Worm (Caenorhabditis elegans) whole organism, L2 larva: Measurements from ENCODE around the gene twk-4.

Experiments used
- C34F6.9 ChIP-seq: fragments of 150-350 bp; optimal IDR thresholded peaks from 2 replicates; lab custom pipeline; 2014; ENCODE audit warnings: missing biosample characterization, missing genetic modification characterization
- ZK546.5 ChIP-seq: sonication (generic microtip); optimal IDR thresholded peaks from 2 replicates; lab custom pipeline; 2017; ENCODE audit warnings: missing biosample characterization, missing genetic modification characterization
- ama-1 ChIP-seq: fragments of 150-350 bp; optimal IDR thresholded peaks from 2 replicates; lab custom pipeline; 2018; ENCODE audit warnings: inconsistent platforms
- dmd-4 ChIP-seq: sonication (generic microtip); optimal IDR thresholded peaks from 2 replicates; lab custom pipeline; 2017; ENCODE audit warnings: missing biosample characterization, missing genetic modification characterization
- egl-27 ChIP-seq: sonication (generic microtip); optimal IDR thresholded peaks from 3 replicates; lab custom pipeline; 2017; ENCODE audit warnings: missing biosample characterization, missing genetic modification reagents, missing genetic modification characterization
- elt-1 ChIP-seq: fragments of 150-350 bp; optimal IDR thresholded peaks from 2 replicates; lab custom pipeline; 2014; ENCODE audit warnings: missing biosample characterization, missing genetic modification characterization
- elt-3 ChIP-seq: sonication (generic microtip); optimal IDR thresholded peaks from 2 replicates; lab custom pipeline; 2017; ENCODE audit warnings: missing biosample characterization, missing genetic modification characterization
- lin-13 ChIP-seq: fragments of 150-350 bp; optimal IDR thresholded peaks from 2 replicates; lab custom pipeline; 2014; ENCODE audit warnings: missing biosample characterization, missing genetic modification reagents, missing genetic modification characterization
- lsy-2 ChIP-seq, 2 experiments: fragments of 150-350 bp in 1 of 2; sonication (generic microtip) in 1 of 2; optimal IDR thresholded peaks; 2 replicates each; lab custom pipeline; 2014 to 2017; ENCODE audit warnings: missing biosample characterization in 2 of 2, missing genetic modification characterization in 2 of 2
- mab-5 ChIP-seq: fragments of 150-350 bp; optimal IDR thresholded peaks from 2 replicates; lab custom pipeline; 2014; ENCODE audit warnings: missing biosample characterization, missing genetic modification characterization
- nhr-10 ChIP-seq: sonication (generic microtip); optimal IDR thresholded peaks from 2 replicates; lab custom pipeline; 2017; ENCODE audit warnings: missing biosample characterization, missing genetic modification characterization
- skn-1 ChIP-seq: sonication (generic microtip); optimal IDR thresholded peaks from 2 replicates; lab custom pipeline; 2017; ENCODE audit warnings: missing biosample characterization, missing genetic modification characterization
- ztf-11 ChIP-seq: sonication (generic microtip); optimal IDR thresholded peaks from 2 replicates; lab custom pipeline; 2017; ENCODE audit warnings: missing biosample characterization, missing genetic modification characterization

ce11 chrII:9144366-9144765 is 49.7 kb downstream of the twk-4 start:
- no peak for TF ChIP-seq nhr-10 (tag; lab: Kevin White, UChicago)
- TF ChIP-seq ama-1 (lab: Kevin White, UChicago), result no peak
- no peak for TF ChIP-seq elt-1
- TF ChIP-seq lin-13 (GFP tag; lab: Kevin White, UChicago), result no peak
- TF ChIP-seq dmd-4 (tag; lab: Kevin White, UChicago), result no peak
- no peak for TF ChIP-seq elt-3 (tag; lab: Kevin White, UChicago)
- TF ChIP-seq egl-27 (tag; lab: Kevin White, UChicago), result no peak
- no peak for TF ChIP-seq skn-1 (tag; lab: Kevin White, UChicago)
- no peak for TF ChIP-seq mab-5 (tag; lab: Kevin White, UChicago)
- no peak for TF ChIP-seq ztf-11 (tag; lab: Kevin White, UChicago)
- TF ChIP-seq C34F6.9 (tag; lab: Kevin White, UChicago), result no peak
- no peak for TF ChIP-seq lsy-2 (tag; optimal IDR thresholded peaks at IDR 0.05; lab: Kevin White, UChicago)
- TF ChIP-seq ZK546.5 (tag; lab: Kevin White, UChicago), result no peak
